Worm (Caenorhabditis elegans) whole organism, L2 larva: ENCODE results near the gene F36D3.8.

Experiments
- egl-27 ChIP-seq: sonication (generic microtip); optimal IDR thresholded peaks from 3 replicates; lab custom pipeline; 2017; ENCODE audit warnings: missing biosample characterization, missing genetic modification reagents, missing genetic modification characterization
- lsy-2 ChIP-seq, 2 experiments: fragments of 150-350 bp in 1 of 2; sonication (generic microtip) in 1 of 2; optimal IDR thresholded peaks; 2 replicates each; lab custom pipeline; 2014 to 2017; ENCODE audit warnings: missing biosample characterization in 2 of 2, missing genetic modification characterization in 2 of 2
- nhr-12 ChIP-seq: fragments of 150-350 bp; optimal IDR thresholded peaks from 2 replicates; lab custom pipeline; 2014; ENCODE audit warnings: missing biosample characterization, missing genetic modification characterization
- nhr-6 ChIP-seq: fragments of 150-350 bp; optimal IDR thresholded peaks from 2 replicates; lab custom pipeline; 2014; ENCODE audit warnings: missing biosample characterization, missing genetic modification characterization
- skn-1 ChIP-seq: sonication (generic microtip); optimal IDR thresholded peaks from 2 replicates; lab custom pipeline; 2017; ENCODE audit warnings: missing biosample characterization, missing genetic modification characterization
- snpc-4 ChIP-seq: fragments of 150-350 bp; optimal IDR thresholded peaks from 2 replicates; lab custom pipeline; 2014; ENCODE audit warnings: missing biosample characterization, missing genetic modification characterization
- unc-55 ChIP-seq: fragments of 150-350 bp; sonication (generic microtip); optimal IDR thresholded peaks from 3 replicates; lab custom pipeline; 2014; ENCODE audit warnings: missing biosample characterization, missing genetic modification reagents, missing genetic modification characterization

DNA sequence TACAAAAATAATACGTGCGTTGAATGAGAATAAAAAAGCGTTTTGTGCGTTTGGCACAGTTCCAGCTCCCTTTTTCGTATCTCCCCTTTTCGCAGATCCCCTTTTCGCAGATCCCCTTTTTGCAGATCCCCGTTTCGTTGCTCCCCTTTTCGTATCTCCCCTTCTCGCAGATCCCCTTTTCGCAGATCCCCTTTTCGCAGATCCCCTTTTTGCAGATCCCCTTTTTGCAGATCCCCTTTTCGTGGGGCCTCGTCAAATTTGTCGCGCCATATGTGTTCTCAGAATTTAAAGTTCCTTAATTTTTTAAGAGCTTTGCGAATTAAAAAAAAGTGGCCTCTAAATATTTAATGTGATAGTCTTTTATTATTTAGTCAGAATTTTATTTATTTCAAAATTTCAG is 26.0 kb downstream of the F36D3.8 start, which contains the start of gene Y32B12B.4:
- no peak for TF ChIP-seq nhr-12 (tag; lab: Kevin White, UChicago)
- TF ChIP-seq egl-27 (tag; lab: Kevin White, UChicago), result no peak
- TF ChIP-seq lsy-2 (tag; optimal IDR thresholded peaks at IDR 0.05; lab: Kevin White, UChicago), result no peak
- no peak for TF ChIP-seq snpc-4 (tag; lab: Kevin White, UChicago)
- TF ChIP-seq unc-55 (GFP tag; lab: Kevin White, UChicago), result no peak
- TF ChIP-seq nhr-6 (tag; lab: Kevin White, UChicago), result no peak
- no peak for TF ChIP-seq skn-1 (tag; lab: Kevin White, UChicago)
